Worm (Caenorhabditis elegans) whole organism, late embryonic: ENCODE measurements around the gene gur-3.

Experiments
- C08G9.2 ChIP-seq: sonication (generic microtip); optimal IDR thresholded peaks from 2 replicates; lab custom pipeline; 2016; ENCODE audit warnings: mild to moderate bottlenecking, missing genetic modification characterization, moderate library complexity, missing compliant biosample characterization
- C38D4.7 ChIP-seq: fragments of 200-800 bp; sonication (Bioruptor generic); optimal IDR thresholded peaks from 2 replicates; lab custom pipeline; 2018; ENCODE audit warnings: mild to moderate bottlenecking, missing genetic modification characterization, moderate library complexity, missing compliant biosample characterization
- K02D7.2 ChIP-seq: sonication (generic microtip); optimal IDR thresholded peaks from 2 replicates; lab custom pipeline; 2017; ENCODE audit warnings: mild to moderate bottlenecking, missing genetic modification characterization, missing compliant biosample characterization
- T23F11.4 ChIP-seq: fragments of 200-800 bp; sonication (Bioruptor generic); optimal IDR thresholded peaks from 2 replicates; lab custom pipeline; 2018; ENCODE audit warnings: mild to moderate bottlenecking, missing genetic modification characterization, missing compliant biosample characterization
- Y22D7AL.16 ChIP-seq: sonication (generic microtip); optimal IDR thresholded peaks from 2 replicates; lab custom pipeline; 2016; ENCODE audit warnings: missing genetic modification characterization, missing compliant biosample characterization
- ahr-1 ChIP-seq: sonication (generic microtip); optimal IDR thresholded peaks from 2 replicates; lab custom pipeline; 2016; ENCODE audit warnings: missing genetic modification characterization, missing compliant biosample characterization
- ceh-14 ChIP-seq: sonication (generic microtip); optimal IDR thresholded peaks from 2 replicates; lab custom pipeline; 2016; ENCODE audit warnings: missing genotype, missing genetic modification characterization, missing compliant biosample characterization
- ceh-18 ChIP-seq: sonication (generic microtip); optimal IDR thresholded peaks from 2 replicates; lab custom pipeline; 2016; ENCODE audit warnings: missing genetic modification characterization, missing compliant biosample characterization
- ceh-19 ChIP-seq: fragments of 200-800 bp; sonication (Bioruptor generic); optimal IDR thresholded peaks from 2 replicates; lab custom pipeline; 2018; ENCODE audit warnings: mild to moderate bottlenecking, missing genetic modification characterization, missing compliant biosample characterization
- ceh-2 ChIP-seq: sonication (generic microtip); optimal IDR thresholded peaks from 2 replicates; lab custom pipeline; 2016; ENCODE audit warnings: missing genotype, missing genetic modification characterization, missing compliant biosample characterization
- ceh-22 ChIP-seq: sonication (generic microtip); optimal IDR thresholded peaks from 2 replicates; lab custom pipeline; 2017; ENCODE audit warnings: missing biosample characterization, missing genetic modification characterization
- ceh-31 ChIP-seq: sonication (generic microtip); optimal IDR thresholded peaks from 2 replicates; lab custom pipeline; 2016; ENCODE audit warnings: missing genetic modification characterization, missing compliant biosample characterization
- ceh-34 ChIP-seq: sonication (generic microtip); optimal IDR thresholded peaks from 2 replicates; lab custom pipeline; 2016; ENCODE audit warnings: mild to moderate bottlenecking, missing genetic modification characterization, missing compliant biosample characterization
- ceh-45 ChIP-seq: fragments of 200-800 bp; sonication (Bioruptor generic); IDR thresholded peaks from 2 replicates; pipeline ENCODE4 v1.3.6; 2022; ENCODE audit warnings: missing genetic modification reagents, missing genetic modification characterization, missing compliant biosample characterization
- ceh-48 ChIP-seq: sonication (generic microtip); optimal IDR thresholded peaks from 2 replicates; lab custom pipeline; 2016; ENCODE audit warnings: missing genetic modification characterization, inconsistent platforms, missing compliant biosample characterization
- ceh-6 ChIP-seq: fragments of 200-800 bp; sonication (Bioruptor generic); optimal IDR thresholded peaks from 2 replicates; lab custom pipeline; 2018; ENCODE audit warnings: mild to moderate bottlenecking, missing genetic modification characterization, missing compliant biosample characterization
- dve-1 ChIP-seq: sonication (generic microtip); optimal IDR thresholded peaks from 2 replicates; lab custom pipeline; 2017; ENCODE audit warnings: antibody characterized with exemption, mild to moderate bottlenecking, missing genetic modification characterization, missing compliant biosample characterization
- elt-4 ChIP-seq: sonication (generic microtip); optimal IDR thresholded peaks from 2 replicates; lab custom pipeline; 2016; ENCODE audit warnings: missing genetic modification characterization, missing compliant biosample characterization
- eyg-1 ChIP-seq: sonication (generic microtip); optimal IDR thresholded peaks from 2 replicates; lab custom pipeline; 2016; ENCODE audit warnings: missing genotype, missing genetic modification characterization, missing compliant biosample characterization
- fax-1 ChIP-seq: sonication (generic microtip); optimal IDR thresholded peaks from 2 replicates; lab custom pipeline; 2016; ENCODE audit warnings: missing genotype, missing genetic modification characterization, missing compliant biosample characterization
- fkh-6 ChIP-seq: sonication (generic microtip); optimal IDR thresholded peaks from 2 replicates; lab custom pipeline; 2016; ENCODE audit warnings: missing genetic modification characterization, missing compliant biosample characterization
- hlh-13 ChIP-seq: fragments of 200-800 bp; sonication (Bioruptor generic); optimal IDR thresholded peaks from 2 replicates; lab custom pipeline; 2018; ENCODE audit warnings: mild to moderate bottlenecking, missing genetic modification characterization, missing compliant biosample characterization
- hlh-15 ChIP-seq: sonication (generic microtip); optimal IDR thresholded peaks from 2 replicates; lab custom pipeline; 2016; ENCODE audit warnings: missing genetic modification characterization, missing compliant biosample characterization
- hlh-30 ChIP-seq: sonication (generic microtip); optimal IDR thresholded peaks from 2 replicates; lab custom pipeline; 2017; ENCODE audit warnings: antibody characterized with exemption, missing genetic modification characterization, missing compliant biosample characterization; ENCODE audit not compliant: insufficient read depth
- hlh-6 ChIP-seq: sonication (generic microtip); optimal IDR thresholded peaks from 2 replicates; lab custom pipeline; 2016; ENCODE audit warnings: missing genotype, missing genetic modification characterization, missing compliant biosample characterization
- hlh-8 ChIP-seq: sonication (generic microtip); optimal IDR thresholded peaks from 2 replicates; lab custom pipeline; 2016; ENCODE audit warnings: missing genotype, missing genetic modification characterization, missing compliant biosample characterization
- lim-6 ChIP-seq: sonication (generic microtip); optimal IDR thresholded peaks from 2 replicates; lab custom pipeline; 2016; ENCODE audit warnings: missing genetic modification characterization, missing compliant biosample characterization
- madf-2 ChIP-seq: sonication (generic microtip); optimal IDR thresholded peaks from 2 replicates; lab custom pipeline; 2017; ENCODE audit warnings: missing genetic modification characterization, missing compliant biosample characterization
- nfya-1 ChIP-seq: sonication (generic microtip); optimal IDR thresholded peaks from 2 replicates; lab custom pipeline; 2017; ENCODE audit warnings: missing genetic modification characterization, mild to moderate bottlenecking, missing compliant biosample characterization, antibody characterized with exemption, moderate library complexity
- nhr-11 ChIP-seq: fragments of 150-350 bp; optimal IDR thresholded peaks from 2 replicates; lab custom pipeline; 2014; ENCODE audit warnings: missing biosample characterization, missing genetic modification characterization
- odd-2 ChIP-seq: sonication (generic microtip); optimal IDR thresholded peaks from 2 replicates; lab custom pipeline; 2017; ENCODE audit warnings: antibody characterized with exemption, mild to moderate bottlenecking, missing genetic modification characterization, missing compliant biosample characterization
- pag-3 ChIP-seq: sonication (generic microtip); optimal IDR thresholded peaks from 2 replicates; lab custom pipeline; 2016; ENCODE audit warnings: missing compliant biosample characterization, missing genetic modification characterization, borderline replicate concordance
- pax-1 ChIP-seq: fragments of 150-350 bp; optimal IDR thresholded peaks from 2 replicates; lab custom pipeline; 2014; ENCODE audit warnings: missing biosample characterization, missing genetic modification characterization
- pha-2 ChIP-seq: sonication (generic microtip); optimal IDR thresholded peaks from 2 replicates; lab custom pipeline; 2017; ENCODE audit warnings: mild to moderate bottlenecking, missing genetic modification characterization, missing compliant biosample characterization
- pros-1 ChIP-seq: fragments of 150-350 bp; optimal IDR thresholded peaks from 2 replicates; lab custom pipeline; 2014; ENCODE audit warnings: missing biosample characterization, missing genetic modification reagents, missing genetic modification characterization
- ref-2 ChIP-seq: sonication (generic microtip); optimal IDR thresholded peaks from 2 replicates; lab custom pipeline; 2016; ENCODE audit warnings: missing genetic modification characterization, missing compliant biosample characterization
- rnt-1 ChIP-seq: sonication (generic microtip); optimal IDR thresholded peaks from 2 replicates; lab custom pipeline; 2016; ENCODE audit warnings: missing genetic modification characterization, missing compliant biosample characterization
- sdc-2 ChIP-seq: sonication (generic microtip); optimal IDR thresholded peaks from 2 replicates; lab custom pipeline; 2016; ENCODE audit warnings: missing genotype, missing genetic modification characterization, missing compliant biosample characterization
- sox-2 ChIP-seq: fragments of 200-800 bp; sonication (Bioruptor generic); IDR thresholded peaks from 2 replicates; pipeline ENCODE4 v1.3.6; 2022; ENCODE audit warnings: missing genetic modification reagents, missing genetic modification characterization, missing compliant biosample characterization
- sox-4 ChIP-seq: sonication (generic microtip); optimal IDR thresholded peaks from 2 replicates; lab custom pipeline; 2017; ENCODE audit warnings: mild to moderate bottlenecking, missing genetic modification characterization, inconsistent platforms, missing compliant biosample characterization
- syd-9 ChIP-seq: sonication (generic microtip); optimal IDR thresholded peaks from 2 replicates; lab custom pipeline; 2016; ENCODE audit warnings: mild to moderate bottlenecking, missing genetic modification characterization, moderate library complexity, missing compliant biosample characterization
- tbx-2 ChIP-seq: sonication (generic microtip); optimal IDR thresholded peaks from 2 replicates; lab custom pipeline; 2016; ENCODE audit warnings: missing genetic modification characterization, missing compliant biosample characterization
- ttx-3 ChIP-seq: sonication (generic microtip); optimal IDR thresholded peaks from 2 replicates; lab custom pipeline; 2016; ENCODE audit warnings: missing genetic modification reagents, missing genetic modification characterization, missing compliant biosample characterization
- unc-42 ChIP-seq: sonication (generic microtip); optimal IDR thresholded peaks from 2 replicates; lab custom pipeline; 2016; ENCODE audit warnings: missing genotype, missing genetic modification characterization, missing compliant biosample characterization
- unc-55 ChIP-seq: sonication (generic microtip); optimal IDR thresholded peaks from 2 replicates; lab custom pipeline; 2017; ENCODE audit warnings: missing biosample characterization, missing genetic modification reagents, missing genetic modification characterization
- zip-5 ChIP-seq: sonication (generic microtip); optimal IDR thresholded peaks from 2 replicates; lab custom pipeline; 2016; ENCODE audit warnings: missing genetic modification characterization, missing compliant biosample characterization
- ztf-16 ChIP-seq: sonication (generic microtip); optimal IDR thresholded peaks from 2 replicates; lab custom pipeline; 2017; ENCODE audit warnings: missing genetic modification characterization, missing compliant biosample characterization

The gur-3 gene

DNA sequence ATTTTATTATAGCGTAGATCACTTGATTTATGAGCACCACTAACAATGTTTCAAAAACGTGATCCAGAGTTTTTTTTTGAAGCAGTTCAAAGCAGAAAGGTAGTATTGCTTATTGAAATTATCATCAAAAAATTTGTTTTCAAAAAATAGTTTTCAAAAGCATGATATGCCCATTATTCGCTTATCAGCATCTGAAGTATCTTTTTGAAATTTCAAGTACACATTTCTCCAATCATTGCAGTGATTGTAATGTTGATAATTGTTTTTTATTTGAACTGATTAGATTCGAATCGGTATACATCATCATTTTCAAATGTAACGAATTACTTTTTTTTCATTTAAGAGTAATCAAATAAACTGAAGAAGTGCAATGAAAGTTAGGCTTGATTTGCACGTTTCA lies 34.7 kb upstream of the gur-3 start:
- TF ChIP-seq hlh-8 (tag; lab: Kevin White, UChicago) (no peak), Y22D7AL.16 (no peak), lim-6 (tag; lab: Kevin White, UChicago) (no peak), ceh-6 (GFP tag; lab: Kevin White, UChicago) (no peak), C38D4.7 (GFP tag; lab: Kevin White, UChicago) (no peak), pha-2 (no peak), zip-5 (tag; lab: Kevin White, UChicago) (no peak), dve-1 (tag; lab: Kevin White, UChicago) (no peak), ceh-18 (tag; lab: Kevin White, UChicago) (no peak), ceh-45 (GFP tag; lab: Robert Waterston, UW) (no peak), fkh-6 (tag; lab: Kevin White, UChicago) (no peak), pax-1 (tag; lab: Kevin White, UChicago) (no peak), elt-4 (tag; lab: Kevin White, UChicago) (no peak), ztf-16 (no peak), unc-55 (GFP tag; lab: Kevin White, UChicago) (no peak), tbx-2 (tag; lab: Kevin White, UChicago) (no peak), eyg-1 (tag; lab: Kevin White, UChicago) (no peak), fax-1 (no peak), pros-1 (no peak)

DNA sequence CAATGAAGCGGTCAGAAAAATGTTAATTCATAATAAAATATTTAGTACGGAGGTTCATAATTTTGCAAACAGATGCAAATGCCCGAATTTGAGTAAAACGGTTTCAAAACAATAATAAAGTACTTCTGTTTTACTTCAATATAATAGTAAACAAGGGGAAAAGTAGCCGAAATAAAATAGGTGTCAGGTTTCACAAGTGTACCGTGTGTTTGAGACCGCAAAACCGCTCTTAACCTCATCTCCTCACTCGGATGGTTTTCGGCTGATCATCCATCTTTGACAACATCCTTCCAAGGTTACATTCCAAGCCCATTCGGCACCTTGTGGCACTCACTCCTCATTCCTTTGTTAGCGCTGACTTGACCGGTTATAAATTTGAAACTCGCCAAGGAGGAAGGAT lies 31.3 kb upstream of the gur-3 start:
- no peak for TF ChIP-seq fkh-6 (tag; lab: Kevin White, UChicago)
- peak; percentile 93 for TF ChIP-seq ceh-34 (tag; lab: Kevin White, UChicago)

DNA sequence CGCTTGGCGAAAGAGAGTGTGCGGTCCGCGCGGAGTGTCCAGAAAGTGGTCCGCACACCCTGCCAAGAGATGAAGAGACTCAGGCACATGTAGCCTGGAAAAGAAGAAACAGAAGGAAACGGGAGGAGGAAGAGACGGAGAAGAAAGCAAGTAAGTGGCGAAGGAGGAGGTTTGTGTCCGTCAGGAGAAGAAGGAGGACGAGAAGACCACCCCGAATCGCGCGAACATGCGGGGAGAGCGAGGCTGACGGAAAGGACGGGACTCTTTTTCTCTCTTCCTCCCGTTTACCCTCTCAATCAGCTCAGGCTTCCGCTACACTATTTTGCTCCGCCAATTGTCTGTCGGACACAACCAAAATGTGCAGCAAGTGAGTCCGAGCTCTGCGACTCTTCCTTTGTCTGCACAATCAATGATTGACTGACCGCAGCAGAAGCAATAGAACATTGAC lies 29.4 kb upstream of the gur-3 start:
- TF ChIP-seq sox-2 (GFP tag; lab: Robert Waterston, UW) (0 out of 2 replicates have a peak, but pooled peaks have one; percentile 30), ceh-18 (tag; lab: Kevin White, UChicago) (peak; percentile 82), ahr-1 (tag; lab: Kevin White, UChicago) (peak; percentile 5), lim-6 (tag; lab: Kevin White, UChicago) (no peak), ceh-2 (tag; lab: Kevin White, UChicago) (peak; percentile 16), tbx-2 (tag; lab: Kevin White, UChicago) (peak; percentile 85), nfya-1 (peak; percentile 77), hlh-8 (tag; lab: Kevin White, UChicago) (peak; percentile 53), hlh-6 (tag; lab: Kevin White, UChicago) (peak; percentile 13), K02D7.2 (tag; lab: Kevin White, UChicago) (no peak), sdc-2 (peak; percentile 82), ceh-48 (tag; lab: Kevin White, UChicago) (peak; percentile 51), rnt-1 (tag; lab: Kevin White, UChicago) (peak; percentile 88), C38D4.7 (GFP tag; lab: Kevin White, UChicago) (no peak), hlh-13 (GFP tag; lab: Kevin White, UChicago) (no peak), ceh-31 (tag; lab: Kevin White, UChicago) (peak; percentile 94), ceh-34 (tag; lab: Kevin White, UChicago) (peak; percentile 89), pros-1 (peak; percentile 84), nhr-11 (tag; lab: Kevin White, UChicago) (no peak), hlh-30 (tag; lab: Kevin White, UChicago) (peak; percentile 15), ztf-16 (peak; percentile 24), madf-2 (peak; percentile 61), fkh-6 (tag; lab: Kevin White, UChicago) (peak; percentile 51), ceh-22 (peak; percentile 70), ceh-19 (GFP tag; lab: Kevin White, UChicago) (peak; percentile 55), fax-1 (peak; percentile 33), ref-2 (tag; lab: Kevin White, UChicago) (peak; percentile 65), C08G9.2 (peak; percentile 69), unc-42 (tag; lab: Kevin White, UChicago) (peak; percentile 91), ceh-14 (tag; lab: Kevin White, UChicago) (peak; percentile 76), ttx-3 (tag; lab: Kevin White, UChicago) (peak; percentile 51), odd-2 (tag; lab: Kevin White, UChicago) (no peak), syd-9 (peak; percentile 92), T23F11.4 (GFP tag; lab: Kevin White, UChicago) (peak; percentile 7), eyg-1 (tag; lab: Kevin White, UChicago) (peak; percentile 15), sox-4 (tag; lab: Kevin White, UChicago) (peak; percentile 35), pax-1 (tag; lab: Kevin White, UChicago) (no peak), pag-3 (tag; lab: Kevin White, UChicago) (peak; percentile 57), hlh-15 (tag; lab: Kevin White, UChicago) (no peak)
